Worm (Caenorhabditis elegans) whole organism, L1 larva: Measurements from ENCODE around the gene nas-11.

Experiments used
- C04F5.9 ChIP-seq: sonication (generic microtip); optimal IDR thresholded peaks from 2 replicates; lab custom pipeline; 2016; ENCODE audit warnings: missing genetic modification characterization, missing compliant biosample characterization
- C16A3.4 ChIP-seq: fragments of 150-350 bp; optimal IDR thresholded peaks from 2 replicates; lab custom pipeline; 2014; ENCODE audit warnings: missing biosample characterization, missing genetic modification characterization
- Y116A8C.19 ChIP-seq: sonication (generic microtip); optimal IDR thresholded peaks from 2 replicates; lab custom pipeline; 2016; ENCODE audit warnings: missing compliant biosample characterization, missing genetic modification characterization, borderline replicate concordance
- aha-1 ChIP-seq: fragments of 150-350 bp; optimal IDR thresholded peaks from 2 replicates; lab custom pipeline; 2014; ENCODE audit warnings: missing biosample characterization, missing genetic modification characterization
- alr-1 ChIP-seq: fragments of 200-800 bp; sonication (Bioruptor generic); optimal IDR thresholded peaks from 2 replicates; lab custom pipeline; 2018; ENCODE audit warnings: borderline replicate concordance, mild to moderate bottlenecking, missing genetic modification characterization, missing compliant biosample characterization
- blmp-1 ChIP-seq: fragments of 150-350 bp; optimal IDR thresholded peaks from 2 replicates; lab custom pipeline; 2014; ENCODE audit warnings: missing biosample characterization, missing genetic modification characterization
- ceh-63 ChIP-seq: fragments of 200-800 bp; sonication (Bioruptor generic); optimal IDR thresholded peaks from 2 replicates; lab custom pipeline; 2018; ENCODE audit warnings: mild to moderate bottlenecking, missing genetic modification characterization, missing compliant biosample characterization
- ceh-88 ChIP-seq: fragments of 200-800 bp; sonication (Bioruptor generic); IDR thresholded peaks from 2 replicates; pipeline ENCODE4 v1.3.6; 2022; ENCODE audit warnings: missing genetic modification characterization, missing compliant biosample characterization
- ceh-90 ChIP-seq: sonication (generic microtip); optimal IDR thresholded peaks from 2 replicates; lab custom pipeline; 2016; ENCODE audit warnings: missing genetic modification characterization, missing compliant biosample characterization
- ces-1 ChIP-seq: fragments of 150-350 bp; optimal IDR thresholded peaks from 2 replicates; lab custom pipeline; 2014; ENCODE audit warnings: missing biosample characterization, missing genetic modification reagents, missing genetic modification characterization
- dpl-1 ChIP-seq, 3 experiments: fragments of 150-350 bp in 2 of 3; sonication (generic microtip) in 1 of 3; optimal IDR thresholded peaks; 2 replicates each; lab custom pipeline; 2014 to 2017; ENCODE audit warnings: missing biosample characterization in 3 of 3, missing genetic modification characterization in 3 of 3, missing genetic modification reagents in 3 of 3
- efl-1 ChIP-seq, 4 experiments: fragments of 150-350 bp; optimal IDR thresholded peaks in 3 of 4; peaks in 1 of 4; 1 replicate in 1 of 4; 2 replicates in 3 of 4; lab custom pipeline; 2014; ENCODE audit warnings: missing biosample characterization in 2 of 4, missing genetic modification characterization in 2 of 4, missing genetic modification reagents in 2 of 4
- efl-3 ChIP-seq: fragments of 200-800 bp; sonication (Bioruptor generic); optimal IDR thresholded peaks from 2 replicates; lab custom pipeline; 2018; ENCODE audit warnings: mild to moderate bottlenecking, missing genetic modification characterization, missing compliant biosample characterization
- ets-5 ChIP-seq: fragments of 200-800 bp; sonication (Bioruptor generic); IDR thresholded peaks from 2 replicates; pipeline ENCODE4 v1.3.6; 2022; ENCODE audit warnings: missing genetic modification characterization, missing compliant biosample characterization
- hlh-17 ChIP-seq: fragments of 200-800 bp; sonication (Bioruptor generic); optimal IDR thresholded peaks from 2 replicates; lab custom pipeline; 2018; ENCODE audit warnings: missing genetic modification characterization, mild to moderate bottlenecking, missing compliant biosample characterization, moderate library complexity, borderline replicate concordance
- hlh-4 ChIP-seq: sonication (generic microtip); optimal IDR thresholded peaks from 2 replicates; lab custom pipeline; 2016; ENCODE audit warnings: mild to moderate bottlenecking, missing genetic modification characterization, missing compliant biosample characterization
- irx-1 ChIP-seq: sonication (generic microtip); optimal IDR thresholded peaks from 2 replicates; lab custom pipeline; 2016; ENCODE audit warnings: missing genetic modification characterization, missing compliant biosample characterization
- isw-1 ChIP-seq: fragments of 200-800 bp; sonication (Bioruptor generic); IDR thresholded peaks from 2 replicates; pipeline ENCODE4 v1.3.6; 2022; ENCODE audit warnings: missing genetic modification characterization, missing compliant biosample characterization
- jun-1 ChIP-seq: fragments of 150-350 bp; optimal IDR thresholded peaks from 2 replicates; lab custom pipeline; 2014; ENCODE audit warnings: missing biosample characterization, missing genetic modification reagents, missing genetic modification characterization
- lin-14 ChIP-seq: fragments of 200-800 bp; sonication (Bioruptor generic); optimal IDR thresholded peaks from 2 replicates; lab custom pipeline; 2018; ENCODE audit warnings: mild to moderate bottlenecking, missing genetic modification characterization, moderate library complexity, missing compliant biosample characterization
- lin-15B ChIP-seq: fragments of 150-350 bp; sonication (generic microtip); optimal IDR thresholded peaks from 3 replicates; lab custom pipeline; 2014; ENCODE audit warnings: missing biosample characterization, missing genetic modification characterization
- lin-35 ChIP-seq, 2 experiments: fragments of 150-350 bp; optimal IDR thresholded peaks; 2 replicates each; lab custom pipeline; 2014; ENCODE audit warnings: missing biosample characterization in 2 of 2, missing genetic modification characterization in 2 of 2, missing genetic modification reagents in 2 of 2
- lin-39 ChIP-seq: fragments of 150-350 bp; optimal IDR thresholded peaks from 2 replicates; lab custom pipeline; 2014; ENCODE audit warnings: missing biosample characterization, missing genetic modification reagents, missing genetic modification characterization
- lir-3 ChIP-seq: sonication (generic microtip); optimal IDR thresholded peaks from 2 replicates; lab custom pipeline; 2016; ENCODE audit warnings: mild to moderate bottlenecking, missing genetic modification characterization, moderate library complexity, missing compliant biosample characterization; ENCODE audit not compliant: poor library complexity
- lsy-2 ChIP-seq, 2 experiments: fragments of 150-350 bp; optimal IDR thresholded peaks; 2 replicates each; lab custom pipeline; 2014; ENCODE audit warnings: missing biosample characterization in 2 of 2, missing genetic modification characterization in 2 of 2
- mdl-1 ChIP-seq, 2 experiments: fragments of 150-350 bp; optimal IDR thresholded peaks; 2 replicates each; lab custom pipeline; 2014 to 2017; ENCODE audit warnings: missing biosample characterization in 2 of 2, missing genetic modification characterization in 2 of 2, inconsistent platforms in 1 of 2
- mef-2 ChIP-seq: fragments of 150-350 bp; optimal IDR thresholded peaks from 2 replicates; lab custom pipeline; 2014; ENCODE audit warnings: missing biosample characterization, missing genetic modification characterization
- mep-1 ChIP-seq: fragments of 150-350 bp; optimal IDR thresholded peaks from 2 replicates; lab custom pipeline; 2014; ENCODE audit warnings: missing biosample characterization, missing genetic modification characterization
- nhr-11 ChIP-seq: fragments of 150-350 bp; optimal IDR thresholded peaks from 2 replicates; lab custom pipeline; 2014; ENCODE audit warnings: missing biosample characterization, missing genetic modification characterization
- nhr-12 ChIP-seq: sonication (generic microtip); optimal IDR thresholded peaks from 2 replicates; lab custom pipeline; 2017; ENCODE audit warnings: missing biosample characterization, missing genetic modification characterization
- nhr-20 ChIP-seq: sonication (generic microtip); optimal IDR thresholded peaks from 2 replicates; lab custom pipeline; 2016; ENCODE audit warnings: mild to moderate bottlenecking, missing genetic modification characterization, missing compliant biosample characterization
- nhr-237 ChIP-seq: fragments of 150-350 bp; optimal IDR thresholded peaks from 2 replicates; lab custom pipeline; 2014; ENCODE audit warnings: missing biosample characterization, missing genetic modification characterization
- nhr-28 ChIP-seq: fragments of 150-350 bp; optimal IDR thresholded peaks from 2 replicates; lab custom pipeline; 2014; ENCODE audit warnings: missing biosample characterization, missing genetic modification characterization
- nhr-71 ChIP-seq: sonication (generic microtip); optimal IDR thresholded peaks from 2 replicates; lab custom pipeline; 2016; ENCODE audit warnings: mild to moderate bottlenecking, missing genetic modification characterization, moderate library complexity, missing compliant biosample characterization
- nhr-76 ChIP-seq: sonication (generic microtip); optimal IDR thresholded peaks from 2 replicates; lab custom pipeline; 2017; ENCODE audit warnings: missing biosample characterization, missing genetic modification characterization
- nhr-77 ChIP-seq: fragments of 150-350 bp; optimal IDR thresholded peaks from 2 replicates; lab custom pipeline; 2014; ENCODE audit warnings: missing biosample characterization, missing genetic modification characterization
- nhr-85 ChIP-seq: sonication (generic microtip); peaks from one replicate; lab custom pipeline; 2016; ENCODE audit warnings: missing genetic modification characterization, inconsistent platforms, missing compliant biosample characterization
- pag-3 ChIP-seq: sonication (generic microtip); optimal IDR thresholded peaks from 2 replicates; lab custom pipeline; 2017; ENCODE audit warnings: missing genetic modification characterization, mild to moderate bottlenecking, missing compliant biosample characterization, antibody characterized with exemption, borderline replicate concordance; ENCODE audit not compliant: insufficient read depth
- rnt-1 ChIP-seq: sonication (generic microtip); optimal IDR thresholded peaks from 2 replicates; lab custom pipeline; 2016; ENCODE audit warnings: mild to moderate bottlenecking, missing genetic modification characterization, moderate library complexity, missing compliant biosample characterization
- skn-1 ChIP-seq: fragments of 150-350 bp; optimal IDR thresholded peaks from 2 replicates; lab custom pipeline; 2014; ENCODE audit warnings: missing biosample characterization, missing genetic modification characterization
- sox-4 ChIP-seq: sonication (generic microtip); optimal IDR thresholded peaks from 2 replicates; lab custom pipeline; 2016; ENCODE audit warnings: missing genetic modification characterization, missing compliant biosample characterization
- swsn-7 ChIP-seq: sonication (generic microtip); optimal IDR thresholded peaks from 2 replicates; lab custom pipeline; 2016; ENCODE audit warnings: missing genetic modification characterization, missing compliant biosample characterization
- tbx-2 ChIP-seq: sonication (generic microtip); optimal IDR thresholded peaks from 2 replicates; lab custom pipeline; 2016; ENCODE audit warnings: missing genetic modification characterization, missing compliant biosample characterization
- unc-62 ChIP-seq: fragments of 150-350 bp; optimal IDR thresholded peaks from 2 replicates; lab custom pipeline; 2014; ENCODE audit warnings: missing biosample characterization, missing genetic modification reagents, missing genetic modification characterization
- unc-98 ChIP-seq: fragments of 200-800 bp; sonication (Bioruptor generic); IDR thresholded peaks from 2 replicates; pipeline ENCODE4 v1.3.6; 2022; ENCODE audit warnings: missing genetic modification characterization, missing compliant biosample characterization
- xbp-1 ChIP-seq: sonication (generic microtip); optimal IDR thresholded peaks from 2 replicates; lab custom pipeline; 2016; ENCODE audit warnings: missing genetic modification characterization, missing compliant biosample characterization
- zag-1 ChIP-seq: fragments of 150-350 bp; optimal IDR thresholded peaks from 2 replicates; lab custom pipeline; 2014; ENCODE audit warnings: missing biosample characterization, missing genetic modification characterization
- ztf-11 ChIP-seq, 2 experiments: sonication (generic microtip); optimal IDR thresholded peaks; 2 replicates each; lab custom pipeline; 2016 to 2017; ENCODE audit warnings: missing genetic modification characterization in 2 of 2, missing biosample characterization in 1 of 2, missing compliant biosample characterization in 1 of 2
- ztf-4 ChIP-seq: fragments of 150-350 bp; optimal IDR thresholded peaks from 2 replicates; lab custom pipeline; 2014; ENCODE audit warnings: missing biosample characterization, missing genetic modification characterization

The nas-11 gene

ce11 chrX:6742011-6742683, 28.8 kb downstream of the nas-11 start, which contains the start of gene mdl-1 (continued):
- no peak for TF ChIP-seq ets-5 (GFP tag; lab: Robert Waterston, UW)
- no peak for TF ChIP-seq lir-3
- TF ChIP-seq nhr-12 = no peak
- no peak for TF ChIP-seq ceh-90 (tag; lab: Kevin White, UChicago)
- TF ChIP-seq pag-3 (tag; lab: Kevin White, UChicago) = no peak
- peak; percentile 87 for TF ChIP-seq nhr-77 (tag; lab: Kevin White, UChicago)
- TF ChIP-seq aha-1 (tag; lab: Kevin White, UChicago) = no peak
- no peak for TF ChIP-seq lin-15B (tag; lab: Kevin White, UChicago)
- TF ChIP-seq ztf-4 (tag; lab: Kevin White, UChicago) = peak; percentile 90
- TF ChIP-seq nhr-28 (tag; lab: Kevin White, UChicago) = no peak
- peak; percentile 80 for TF ChIP-seq unc-98 (GFP tag; lab: Robert Waterston, UW)
- peak; percentile 58 for TF ChIP-seq nhr-11
- no peak for TF ChIP-seq hlh-17 (GFP tag; lab: Kevin White, UChicago)

- no peak for TF ChIP-seq ceh-63
- peak; percentile 24 for TF ChIP-seq nhr-77 (tag; lab: Kevin White, UChicago)
- no peak for TF ChIP-seq unc-62
- peak in 1 of 2 experiments; percentile 97 for TF ChIP-seq mdl-1 (tag; optimal IDR thresholded peaks at IDR 0.05; lab: Kevin White, UChicago)
- peak; percentile 89 for TF ChIP-seq nhr-20 (tag; lab: Kevin White, UChicago)
- no peak for TF ChIP-seq isw-1 (GFP tag; lab: Robert Waterston, UW)
- no peak for TF ChIP-seq zag-1 (tag; lab: Kevin White, UChicago)
- peak; percentile 76 for TF ChIP-seq irx-1 (tag; lab: Kevin White, UChicago)
- no peak for TF ChIP-seq hlh-4 (tag; lab: Kevin White, UChicago)
- TF ChIP-seq hlh-17 (GFP tag; lab: Kevin White, UChicago) = no peak
- peak; percentile 77 for TF ChIP-seq mep-1 (tag; lab: Kevin White, UChicago)
- peak; percentile 33 to 48 (median 35) for TF ChIP-seq dpl-1 (GFP tag; optimal IDR thresholded peaks at IDR 0.05; lab: Kevin White, UChicago)
- peak; percentile 71 to 75 for TF ChIP-seq lsy-2 (tag; optimal IDR thresholded peaks at IDR 0.05; lab: Kevin White, UChicago)
- TF ChIP-seq ces-1 = no peak
- peak; percentile 46 to 86 for TF ChIP-seq lin-35 (GFP tag; optimal IDR thresholded peaks at IDR 0.05; lab: Kevin White, UChicago)
- peak; percentile 48 for TF ChIP-seq C04F5.9 (tag; lab: Kevin White, UChicago)
- peak; percentile 91 for TF ChIP-seq lin-14
- TF ChIP-seq nhr-237 = no peak
- no peak for TF ChIP-seq nhr-76 (tag; lab: Kevin White, UChicago)
- TF ChIP-seq jun-1 (tag; lab: Kevin White, UChicago) = peak; percentile 75
- peak; percentile 81 for TF ChIP-seq xbp-1 (tag; lab: Kevin White, UChicago)
- TF ChIP-seq tbx-2 (tag; lab: Kevin White, UChicago) = peak; percentile 70
- peak; percentile 73 for TF ChIP-seq lir-3
- peak; percentile 88 for TF ChIP-seq lin-39 (tag; lab: Kevin White, UChicago)
- peak; percentile 34 for TF ChIP-seq C16A3.4 (tag; lab: Kevin White, UChicago)
- no peak for TF ChIP-seq efl-3 (GFP tag; lab: Kevin White, UChicago)
- peak; percentile 92 for TF ChIP-seq rnt-1 (tag; lab: Kevin White, UChicago)
- peak; percentile 66; the same call in 1 of the 2 replicates for TF ChIP-seq ceh-88 (GFP tag; lab: Robert Waterston, UW)
- TF ChIP-seq nhr-85 (tag; lab: Kevin White, UChicago) = peak; percentile 94
- TF ChIP-seq Y116A8C.19 = no peak
- TF ChIP-seq alr-1 (tag; lab: Kevin White, UChicago) = no peak
- peak; percentile 85 for TF ChIP-seq blmp-1 (tag; lab: Kevin White, UChicago)
- TF ChIP-seq nhr-11 = peak; percentile 60
- TF ChIP-seq efl-1 (optimal IDR thresholded peaks at IDR 0.05; lab: Kevin White, UChicago) = peak; percentile 38 to 42
- TF ChIP-seq efl-1 (GFP tag; optimal IDR thresholded peaks at IDR 0.05 in 1 of 2; lab: Kevin White, UChicago) = peak; percentile 14 to 95
- peak; percentile 97 for TF ChIP-seq nhr-71
- peak; percentile 48 for TF ChIP-seq sox-4
- no peak for TF ChIP-seq ztf-11 (tag; optimal IDR thresholded peaks at IDR 0.05; lab: Kevin White, UChicago)
- TF ChIP-seq swsn-7 (tag; lab: Kevin White, UChicago) = peak; percentile 81
- no peak for TF ChIP-seq mef-2 (tag; lab: Kevin White, UChicago)
- peak; percentile 72 for TF ChIP-seq skn-1
Measured at ce11 chrX:6742891-6743290, 29.5 kb downstream of the nas-11 start.
